Fruit fly (Drosophila melanogaster) whole organism, pupa: Measurements from ENCODE around the gene yellow-e3.

Source experiments
- CG10348 ChIP-seq: fragments of 200-800 bp; sonication (Bioruptor generic); IDR thresholded peaks from 2 replicates; pipeline ENCODE4 v1.3.6; 2022; ENCODE audit warnings: missing biosample characterization, missing genetic modification characterization
- CG12605 ChIP-seq: fragments of 200-800 bp; sonication (Bioruptor generic); IDR thresholded peaks from 2 replicates; pipeline ENCODE4 v1.3.6; 2022; ENCODE audit warnings: missing biosample characterization, missing genetic modification characterization
- CG14655 ChIP-seq: fragments of 200-800 bp; sonication (Bioruptor generic); optimal IDR thresholded peaks from 3 replicates; lab custom pipeline; 2017; ENCODE audit warnings: mild to moderate bottlenecking, missing biosample characterization, missing genetic modification reagents, missing genetic modification characterization
- CG17806 ChIP-seq: fragments of 200-800 bp; sonication (Bioruptor generic); optimal IDR thresholded peaks from 2 replicates; lab custom pipeline; 2018; ENCODE audit warnings: missing biosample characterization, mild to moderate bottlenecking, missing genetic modification characterization, moderate library complexity
- CG34367 ChIP-seq: fragments of 200-800 bp; sonication (Bioruptor generic); optimal IDR thresholded peaks from 2 replicates; lab custom pipeline; 2018; ENCODE audit warnings: missing biosample characterization, mild to moderate bottlenecking, missing genetic modification characterization
- CG4496 ChIP-seq: fragments of 200-800 bp; sonication (Bioruptor generic); IDR thresholded peaks from 3 replicates; pipeline ENCODE4 v1.3.6; 2022; ENCODE audit warnings: missing biosample characterization, missing genetic modification characterization
- CG8301 ChIP-seq: fragments of 200-800 bp; sonication (Bioruptor generic); optimal IDR thresholded peaks from 2 replicates; lab custom pipeline; 2018; ENCODE audit warnings: missing biosample characterization, mild to moderate bottlenecking, missing genetic modification characterization
- EcR ChIP-seq: fragments of 200-800 bp; sonication (Bioruptor generic); optimal IDR thresholded peaks from 3 replicates; lab custom pipeline; 2019; ENCODE audit warnings: missing biosample characterization, missing genetic modification characterization, mild to moderate bottlenecking, moderate library complexity, missing genetic modification reagents
- Ets98B ChIP-seq: fragments of 200-800 bp; sonication (Bioruptor generic); IDR thresholded peaks from 2 replicates; pipeline ENCODE4 v1.3.6; 2022; ENCODE audit warnings: missing biosample characterization, missing genetic modification characterization
- Pif1A ChIP-seq: fragments of 200-800 bp; sonication (Bioruptor generic); optimal IDR thresholded peaks from 3 replicates; lab custom pipeline; 2016; ENCODE audit warnings: missing biosample characterization, missing genetic modification characterization
- fd96Ca ChIP-seq: fragments of 200-800 bp; sonication (Bioruptor generic); IDR thresholded peaks from 3 replicates; pipeline ENCODE4 v1.3.6; 2022; ENCODE audit warnings: missing biosample characterization, missing genetic modification characterization
- rn ChIP-seq: fragments of 200-800 bp; sonication (Bioruptor generic); IDR thresholded peaks from 2 replicates; pipeline ENCODE4 v1.3.6; 2022; ENCODE audit warnings: missing biosample characterization, missing genetic modification characterization

dm6 chr3R:13448354-13448753 is 43.7 kb upstream of the yellow-e3 start:
- no peak for TF ChIP-seq CG4496
- TF ChIP-seq CG14655 (GFP tag; lab: Kevin White, UChicago) = peak; percentile 42
- TF ChIP-seq CG10348 (GFP tag; lab: Robert Waterston, UW) = no peak
- no peak for TF ChIP-seq rn (GFP tag; lab: Robert Waterston, UW)
- no peak for TF ChIP-seq EcR (GFP tag; lab: Kevin White, UChicago)
- TF ChIP-seq CG8301 (tag; lab: Kevin White, UChicago) = peak; percentile 34
- no peak for TF ChIP-seq CG12605 (GFP tag; lab: Robert Waterston, UW)
- TF ChIP-seq CG34367 = no peak
- TF ChIP-seq Ets98B (GFP tag; lab: Robert Waterston, UW) = no peak
- TF ChIP-seq fd96Ca (GFP tag; lab: Robert Waterston, UW) = no peak
- TF ChIP-seq CG17806 (tag; lab: Kevin White, UChicago) = no peak
- TF ChIP-seq Pif1A (GFP tag; lab: Kevin White, UChicago) = no peak
